Worm (Caenorhabditis elegans): ENCODE data around the gene Y42H9AR.2.

DNA sequence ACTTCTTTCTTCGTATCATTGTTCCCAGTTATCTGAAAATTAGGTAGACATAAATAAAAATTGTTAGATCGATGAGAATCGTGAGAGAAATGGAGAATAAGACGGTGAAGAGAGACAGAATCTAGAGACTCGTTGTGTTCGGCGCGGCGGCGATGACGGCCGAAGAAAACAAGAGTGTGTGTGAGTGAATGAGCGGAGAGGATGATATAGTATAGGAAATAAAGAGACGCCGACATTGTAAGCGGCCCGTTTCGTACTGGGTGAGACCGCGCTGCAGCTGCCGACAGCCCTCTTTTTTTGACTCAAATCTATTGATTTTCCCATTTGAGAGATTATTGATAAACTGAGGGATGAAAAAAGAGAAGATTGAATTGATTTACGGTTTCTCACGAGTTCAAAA, 12.5 kb downstream of the Y42H9AR.2 start, which contains the start of gene Y42H9AR.4:
- TF ChIP-seq daf-12 (tag; optimal IDR thresholded peaks at IDR 0.05) (no peak), egl-5 (tag; optimal IDR thresholded peaks at IDR 0.05) (peak; percentile 45), tbx-2 (tag; optimal IDR thresholded peaks at IDR 0.05) (no peak), nhr-23 (tag; optimal IDR thresholded peaks at IDR 0.05) (peak; percentile 30), eor-1 (tag; optimal IDR thresholded peaks at IDR 0.05) (no peak), ztf-11 (tag; optimal IDR thresholded peaks at IDR 0.05) (no peak), nhr-76 (tag; optimal IDR thresholded peaks at IDR 0.05) (no peak), ama-1 (optimal IDR thresholded peaks at IDR 0.05) (no peak), jun-1 (tag; optimal IDR thresholded peaks at IDR 0.05) (no peak)
